Fruit fly (Drosophila melanogaster): ENCODE measurements around the gene PolQ.
"Not testable (repeated sequence)": the region's sequence is repeated elsewhere in the genome, so short reads cannot be mapped to it uniquely, and the experiment has no call there.

- not testable (repeated sequence) for TF ChIP-seq CG11617 (GFP tag; optimal IDR thresholded peaks at IDR 0.05); CG7101 (tag; optimal IDR thresholded peaks at IDR 0.05); cic (GFP tag; optimal IDR thresholded peaks at IDR 0.05); Hr96 (GFP tag; optimal IDR thresholded peaks at IDR 0.05); kay (GFP tag; ENCODE audit: borderline replicate concordance)
Observed at dm6 chr3R:12712178-12713172, at the start of gene PolQ.
